Fruit fly (Drosophila melanogaster) whole organism, embryonic: ENCODE data around the gene CG10862.

Experiments
- C15 ChIP-seq: fragments of 200-800 bp; sonication (Bioruptor generic); IDR thresholded peaks from 3 replicates; pipeline ENCODE4 v1.3.6; 2022; ENCODE audit warnings: missing biosample characterization, missing genetic modification characterization
- CG12155 ChIP-seq: fragments of 200-800 bp; sonication (Bioruptor generic); optimal IDR thresholded peaks from 3 replicates; lab custom pipeline; 2016; ENCODE audit warnings: missing biosample characterization, missing genetic modification characterization
- CG12659 ChIP-seq: fragments of 200-800 bp; sonication (Bioruptor generic); optimal IDR thresholded peaks from 3 replicates; lab custom pipeline; 2017; ENCODE audit warnings: mild to moderate bottlenecking, missing biosample characterization, missing genetic modification reagents, missing genetic modification characterization
- CG2199 ChIP-seq: fragments of 200-800 bp; sonication (Bioruptor generic); IDR thresholded peaks from 3 replicates; pipeline ENCODE4 v1.3.6; 2022; ENCODE audit warnings: missing biosample characterization, missing genetic modification characterization
- CG2889 ChIP-seq: fragments of 200-800 bp; sonication (Bioruptor generic); IDR thresholded peaks from 3 replicates; pipeline ENCODE4 v1.3.6; 2022; ENCODE audit warnings: missing biosample characterization, missing genetic modification characterization
- CG31224 ChIP-seq: fragments of 200-800 bp; sonication (Bioruptor generic); IDR thresholded peaks from 2 replicates; pipeline ENCODE4 v1.3.6; 2022; ENCODE audit warnings: missing biosample characterization, missing genetic modification characterization
- CG34376 ChIP-seq: fragments of 200-800 bp; sonication (Bioruptor generic); optimal IDR thresholded peaks from 2 replicates; lab custom pipeline; 2018; ENCODE audit warnings: missing biosample characterization, mild to moderate bottlenecking, missing genetic modification characterization
- CG3838 ChIP-seq: fragments of 200-800 bp; sonication (Bioruptor generic); optimal IDR thresholded peaks from 3 replicates; lab custom pipeline; 2016; ENCODE audit warnings: missing biosample characterization, missing genetic modification characterization
- CG42726 ChIP-seq: fragments of 200-800 bp; sonication (Bioruptor generic); IDR thresholded peaks from 2 replicates; pipeline ENCODE4 v1.3.6; 2022; ENCODE audit warnings: missing biosample characterization, missing genetic modification characterization; ENCODE audit not compliant: partially characterized antibody
- CG4617 ChIP-seq: fragments of 200-800 bp; sonication (Bioruptor generic); optimal IDR thresholded peaks from 3 replicates; lab custom pipeline; 2016; ENCODE audit warnings: missing biosample characterization, missing genetic modification characterization, borderline replicate concordance
- CG4854 ChIP-seq: fragments of 200-800 bp; sonication (Bioruptor generic); optimal IDR thresholded peaks from 2 replicates; lab custom pipeline; 2016; ENCODE audit warnings: missing biosample characterization, missing genetic modification characterization, inconsistent platforms
- CG6689 ChIP-seq: fragments of 200-800 bp; sonication (Bioruptor generic); IDR thresholded peaks from 2 replicates; pipeline ENCODE4 v1.3.6; 2022; ENCODE audit warnings: missing biosample characterization, missing genetic modification characterization
- CG7357 ChIP-seq: fragments of 200-800 bp; sonication (Bioruptor generic); IDR thresholded peaks from 3 replicates; pipeline ENCODE4 v1.3.6; 2022; ENCODE audit warnings: missing biosample characterization, missing genetic modification characterization
- CG8478 ChIP-seq: fragments of >200 bp; optimal IDR thresholded peaks from 2 replicates; lab custom pipeline; 2018
- D19B ChIP-seq: fragments of 200-800 bp; sonication (Bioruptor generic); optimal IDR thresholded peaks from 2 replicates; lab custom pipeline; 2017; ENCODE audit warnings: missing biosample characterization, mild to moderate bottlenecking, missing genetic modification characterization
- HLH4C ChIP-seq: fragments of 200-800 bp; sonication (Bioruptor generic); IDR thresholded peaks from 3 replicates; pipeline ENCODE4 v1.3.6; 2022; ENCODE audit warnings: missing biosample characterization, missing genetic modification characterization; ENCODE audit not compliant: partially characterized antibody
- Hr39 ChIP-seq: fragments of >200 bp; optimal IDR thresholded peaks from 2 replicates; lab custom pipeline; 2017
- Hr51 ChIP-seq, 2 experiments: fragments of 200-800 bp; sonication (Bioruptor generic); optimal IDR thresholded peaks; 2 replicates in 1 of 2; 3 replicates in 1 of 2; lab custom pipeline; 2016 to 2018; ENCODE audit warnings: missing biosample characterization in 2 of 2, missing genetic modification characterization in 2 of 2, mild to moderate bottlenecking in 1 of 2, moderate library complexity in 1 of 2
- Med ChIP-seq: fragments of 200-800 bp; sonication (Bioruptor generic); peaks from one replicate; lab custom pipeline; 2016; ENCODE audit warnings: missing biosample characterization, missing genetic modification characterization, mild to moderate bottlenecking, inconsistent platforms, moderate library complexity
- Myb ChIP-seq: fragments of 200-800 bp; sonication (Bioruptor generic); optimal IDR thresholded peaks from 2 replicates; lab custom pipeline; 2016; ENCODE audit warnings: missing biosample characterization, missing genetic modification characterization
- Poxn ChIP-seq: fragments of 200-800 bp; sonication (Bioruptor generic); IDR thresholded peaks from 2 replicates; pipeline ENCODE4 v1.3.6; 2022; ENCODE audit warnings: missing biosample characterization, missing genetic modification characterization
- Side ChIP-seq: fragments of 200-800 bp; sonication (Bioruptor generic); optimal IDR thresholded peaks from 2 replicates; lab custom pipeline; 2016; ENCODE audit warnings: missing biosample characterization, missing genetic modification characterization
- Trl ChIP-seq, 3 experiments: fragments of >200 bp in 2 of 3; fragments of 200-800 bp in 1 of 3; sonication (Bioruptor generic) in 1 of 3; optimal IDR thresholded peaks; 2 replicates in 1 of 3; 3 replicates in 2 of 3; lab custom pipeline; 2016 to 2017; ENCODE audit warnings: missing biosample characterization in 1 of 3, missing genetic modification characterization in 1 of 3
- Usf ChIP-seq: fragments of 200-800 bp; sonication (Bioruptor generic); optimal IDR thresholded peaks from 2 replicates; lab custom pipeline; 2017; ENCODE audit warnings: missing genotype, missing biosample characterization, missing genetic modification characterization
- Xrp1 ChIP-seq: fragments of 200-800 bp; sonication (Bioruptor generic); IDR thresholded peaks from 2 replicates; pipeline ENCODE4 v1.3.6; 2022; ENCODE audit warnings: missing biosample characterization, missing genetic modification characterization
- cad ChIP-seq: fragments of >200 bp; optimal IDR thresholded peaks from 2 replicates; lab custom pipeline; 2017; ENCODE audit warnings: missing biosample characterization, missing genetic modification characterization
- chif ChIP-seq, 2 experiments: fragments of 200-800 bp; sonication (Bioruptor generic); optimal IDR thresholded peaks; 3 replicates each; lab custom pipeline; 2016; ENCODE audit warnings: missing biosample characterization in 2 of 2, missing genetic modification characterization in 2 of 2
- danr ChIP-seq: fragments of 200-800 bp; sonication (Bioruptor generic); IDR thresholded peaks from 2 replicates; pipeline ENCODE4 v1.3.6; 2022; ENCODE audit warnings: missing biosample characterization, missing genetic modification characterization
- dimm ChIP-seq: fragments of 200-800 bp; sonication (Bioruptor generic); IDR thresholded peaks from 2 replicates; pipeline ENCODE4 v1.3.6; 2022; ENCODE audit warnings: missing biosample characterization, missing genetic modification characterization
- gfzf ChIP-seq: fragments of 200-800 bp; sonication (Bioruptor generic); optimal IDR thresholded peaks from 2 replicates; lab custom pipeline; 2016; ENCODE audit warnings: missing biosample characterization, mild to moderate bottlenecking, missing genetic modification characterization, moderate library complexity
- hth ChIP-seq: fragments of >200 bp; optimal IDR thresholded peaks from 2 replicates; lab custom pipeline; 2017; ENCODE audit warnings: inconsistent platforms
- inv ChIP-seq: fragments of 200-800 bp; sonication (Bioruptor generic); IDR thresholded peaks from 2 replicates; pipeline ENCODE4 v1.3.6; 2022; ENCODE audit warnings: missing biosample characterization, missing genetic modification characterization; ENCODE audit not compliant: partially characterized antibody
- klu ChIP-seq: fragments of 200-800 bp; sonication (Bioruptor generic); IDR thresholded peaks from 2 replicates; pipeline ENCODE4 v1.3.6; 2022; ENCODE audit warnings: missing biosample characterization, missing genetic modification characterization
- lilli ChIP-seq: fragments of 200-800 bp; sonication (Bioruptor generic); optimal IDR thresholded peaks from 3 replicates; lab custom pipeline; 2016; ENCODE audit warnings: missing biosample characterization, missing genetic modification characterization
- maf-S ChIP-seq: fragments of 200-800 bp; sonication (Bioruptor generic); optimal IDR thresholded peaks from 2 replicates; lab custom pipeline; 2016; ENCODE audit warnings: missing biosample characterization, missing genetic modification characterization
- nau ChIP-seq: fragments of 200-800 bp; sonication (Bioruptor generic); optimal IDR thresholded peaks from 3 replicates; lab custom pipeline; 2017; ENCODE audit warnings: missing biosample characterization, mild to moderate bottlenecking, missing genetic modification characterization, missing genetic modification reagents
- nerfin-2 ChIP-seq: fragments of 200-800 bp; sonication (Bioruptor generic); IDR thresholded peaks from 2 replicates; pipeline ENCODE4 v1.3.6; 2022; ENCODE audit warnings: missing biosample characterization, missing genetic modification characterization; ENCODE audit not compliant: partially characterized antibody
- org-1 ChIP-seq: fragments of 200-800 bp; sonication (Bioruptor generic); optimal IDR thresholded peaks from 2 replicates; lab custom pipeline; 2017; ENCODE audit warnings: missing biosample characterization, missing genetic modification characterization
- pnt ChIP-seq: fragments of 200-800 bp; sonication (Bioruptor generic); optimal IDR thresholded peaks from 3 replicates; lab custom pipeline; 2016; ENCODE audit warnings: missing biosample characterization, missing genetic modification characterization
- run ChIP-seq: fragments of 200-800 bp; sonication (Bioruptor generic); optimal IDR thresholded peaks from 3 replicates; lab custom pipeline; 2018; ENCODE audit warnings: missing biosample characterization, mild to moderate bottlenecking, missing genetic modification characterization
- salm ChIP-seq: fragments of 200-800 bp; sonication (Bioruptor generic); optimal IDR thresholded peaks from 2 replicates; lab custom pipeline; 2018; ENCODE audit warnings: missing biosample characterization, mild to moderate bottlenecking, missing genetic modification characterization
- sd ChIP-seq: fragments of 200-800 bp; sonication (Bioruptor generic); optimal IDR thresholded peaks from 3 replicates; lab custom pipeline; 2018; ENCODE audit warnings: missing biosample characterization, mild to moderate bottlenecking, missing genetic modification characterization, moderate library complexity
- sim ChIP-seq: fragments of 200-800 bp; sonication (Bioruptor generic); IDR thresholded peaks from 2 replicates; pipeline ENCODE4 v1.3.6; 2022; ENCODE audit warnings: missing biosample characterization, missing genetic modification characterization
- sisA ChIP-seq: fragments of 200-800 bp; sonication (Bioruptor generic); IDR thresholded peaks from 2 replicates; pipeline ENCODE4 v1.3.6; 2022; ENCODE audit warnings: missing biosample characterization, missing genetic modification characterization
- slou ChIP-seq: fragments of 200-800 bp; sonication (Bioruptor generic); optimal IDR thresholded peaks from 3 replicates; lab custom pipeline; 2016; ENCODE audit warnings: missing biosample characterization, missing genetic modification characterization
- so ChIP-seq: fragments of 200-800 bp; sonication (Bioruptor generic); IDR thresholded peaks from 3 replicates; pipeline ENCODE4 v1.3.6; 2022; ENCODE audit warnings: missing biosample characterization, missing genetic modification characterization
- stc ChIP-seq: fragments of 200-800 bp; sonication (Bioruptor generic); IDR thresholded peaks from 2 replicates; pipeline ENCODE4 v1.3.6; 2022; ENCODE audit warnings: missing biosample characterization, missing genetic modification characterization
- unc-4 ChIP-seq: fragments of 200-800 bp; sonication (Bioruptor generic); IDR thresholded peaks from 2 replicates; pipeline ENCODE4 v1.3.6; 2022; ENCODE audit warnings: missing biosample characterization, missing genetic modification characterization; ENCODE audit not compliant: partially characterized antibody
- unpg ChIP-seq: fragments of 200-800 bp; sonication (Bioruptor generic); optimal IDR thresholded peaks from 3 replicates; lab custom pipeline; 2018; ENCODE audit warnings: missing biosample characterization, mild to moderate bottlenecking, missing genetic modification characterization, moderate library complexity
- wdn ChIP-seq: fragments of 200-800 bp; sonication (Bioruptor generic); IDR thresholded peaks from 2 replicates; pipeline ENCODE4 v1.3.6; 2022; ENCODE audit warnings: missing biosample characterization, missing genetic modification characterization
- zen2 ChIP-seq: fragments of 200-800 bp; sonication (Bioruptor generic); IDR thresholded peaks from 3 replicates; pipeline ENCODE4 v1.3.6; 2022; ENCODE audit warnings: missing biosample characterization, missing genetic modification characterization; ENCODE audit not compliant: partially characterized antibody

Gene CG10862

dm6 chr3L:3617252-3617651, 37.3 kb downstream of the CG10862 start (continued):
- TF ChIP-seq CG6689 (peak; percentile 79), nerfin-2 (GFP tag; lab: Robert Waterston, UW) (no peak), CG3838 (GFP tag; lab: Kevin White, UChicago) (peak; percentile 40), Poxn (GFP tag; lab: Robert Waterston, UW) (no peak), maf-S (GFP tag; lab: Kevin White, UChicago) (peak; percentile 60), sim (GFP tag; lab: Robert Waterston, UW) (peak; percentile 74), dimm (peak; percentile 71), slou (GFP tag; lab: Kevin White, UChicago) (peak; percentile 8), inv (GFP tag; lab: Robert Waterston, UW) (no peak), chif (GFP tag; optimal IDR thresholded peaks at IDR 0.05; lab: Kevin White, UChicago) (peak; percentile 89 to 95), CG12155 (GFP tag; lab: Kevin White, UChicago) (peak; percentile 72), CG12659 (GFP tag; lab: Kevin White, UChicago) (peak; percentile 34), Usf (GFP tag; lab: Kevin White, UChicago) (peak; percentile 77), hth (lab: Kevin White, UChicago) (no peak), Med (peak; percentile 95), CG7357 (GFP tag; lab: Robert Waterston, UW) (peak; percentile 59; the same call in 1 of the 3 replicates), Side (GFP tag; lab: Kevin White, UChicago) (peak; percentile 83), org-1 (GFP tag; lab: Kevin White, UChicago) (peak; percentile 58), CG31224 (GFP tag; lab: Robert Waterston, UW) (peak; percentile 52; the same call in 1 of the 2 replicates), C15 (GFP tag; lab: Robert Waterston, UW) (no peak), so (peak; percentile 73; the same call in 1 of the 3 replicates), unc-4 (GFP tag; lab: Robert Waterston, UW) (no peak), danr (peak; percentile 43), zen2 (GFP tag; lab: Robert Waterston, UW) (no peak), sd (tag; lab: Kevin White, UChicago) (peak; percentile 15), sisA (GFP tag; lab: Robert Waterston, UW) (peak; percentile 82), CG34376 (GFP tag; lab: Kevin White, UChicago) (no peak), lilli (GFP tag; lab: Kevin White, UChicago) (peak; percentile 80), CG2889 (GFP tag; lab: Robert Waterston, UW) (peak; percentile 29; the same call in 1 of the 3 replicates), klu (GFP tag; lab: Robert Waterston, UW) (peak; percentile 47; the same call in 1 of the 2 replicates), cad (GFP tag; lab: Kevin White, UChicago) (no peak), Xrp1 (peak; percentile 95), CG2199 (peak; percentile 67; the same call in 1 of the 3 replicates), run (peak; percentile 45), nau (GFP tag; lab: Kevin White, UChicago) (peak; percentile 18), Trl (optimal IDR thresholded peaks at IDR 0.05; lab: Kevin White, UChicago) (no peak), Trl (GFP tag; optimal IDR thresholded peaks at IDR 0.05; lab: Kevin White, UChicago) (peak; percentile 76), salm (no peak), stc (GFP tag; lab: Robert Waterston, UW) (peak; percentile 63; the same call in 1 of the 2 replicates), HLH4C (GFP tag; lab: Robert Waterston, UW) (no peak), Hr39 (lab: Kevin White, UChicago) (no peak), unpg (GFP tag; lab: Kevin White, UChicago) (peak; percentile 86), CG4617 (GFP tag; lab: Kevin White, UChicago) (peak; percentile 58), CG8478 (lab: Kevin White, UChicago) (no peak), Hr51 (GFP tag; optimal IDR thresholded peaks at IDR 0.05; lab: Kevin White, UChicago) (peak; percentile 54 to 69), D19B (GFP tag; lab: Kevin White, UChicago) (no peak), wdn (GFP tag; lab: Robert Waterston, UW) (no peak), CG42726 (GFP tag; lab: Robert Waterston, UW) (no peak), Myb (GFP tag; lab: Kevin White, UChicago) (peak; percentile 32), gfzf (GFP tag; lab: Kevin White, UChicago) (no peak), pnt (GFP tag; lab: Kevin White, UChicago) (peak; percentile 81), CG4854 (GFP tag; lab: Kevin White, UChicago) (peak; percentile 66)
